Fruit fly (Drosophila melanogaster) Kc167 (cell line): ENCODE measurements around the gene Atg4a.

Experiments
- Myc ChIP-seq: fragments of >200 bp; optimal IDR thresholded peaks from 2 replicates; lab custom pipeline; 2017; ENCODE audit warnings: missing external identifiers
- Sin3A ChIP-seq: fragments of >200 bp; optimal IDR thresholded peaks from 2 replicates; lab custom pipeline; 2018; ENCODE audit warnings: missing external identifiers
- h ChIP-seq: fragments of >200 bp; optimal IDR thresholded peaks from 3 replicates; lab custom pipeline; 2018; ENCODE audit warnings: missing external identifiers
- insv ChIP-seq: fragments of >200 bp; optimal IDR thresholded peaks from 3 replicates; lab custom pipeline; 2018; ENCODE audit warnings: missing external identifiers
- psq ChIP-seq: fragments of >200 bp; optimal IDR thresholded peaks from 2 replicates; lab custom pipeline; 2017; ENCODE audit warnings: missing external identifiers
- ttk ChIP-seq: sonication (Bioruptor generic); optimal IDR thresholded peaks from 2 replicates; lab custom pipeline; 2017; ENCODE audit warnings: missing external identifiers

The Atg4a gene

dm6 chr2L:1077053-1077452 lies 3.7 kb upstream of the Atg4a start:
- no peak for TF ChIP-seq psq (lab: Kevin White, UChicago)
- TF ChIP-seq insv (lab: Kevin White, UChicago), result no peak
- no peak for TF ChIP-seq Sin3A (lab: Kevin White, UChicago)
- TF ChIP-seq Myc, result no peak

- TF ChIP-seq ttk (lab: Kevin White, UChicago), result no peak
- peak; percentile 91 for TF ChIP-seq Sin3A (lab: Kevin White, UChicago)
Measured at dm6 chr2L:1077469-1077993, 3.2 kb upstream of the Atg4a start, which contains the start of the genes S and ast. Gene S, minus strand, starts transcription at chr2L:1077815. Gene ast, plus strand, starts transcription at chr2L:1077948.

- TF ChIP-seq Sin3A (lab: Kevin White, UChicago) (no peak), Myc (no peak), insv (lab: Kevin White, UChicago) (no peak), psq (lab: Kevin White, UChicago) (no peak), ttk (lab: Kevin White, UChicago) (no peak), h (lab: Kevin White, UChicago) (no peak)
Measured at dm6 chr2L:1082668-1083067, 2.0 kb downstream of the Atg4a start.

- TF ChIP-seq h (lab: Kevin White, UChicago), result no peak
Measured at dm6 chr2L:1086312-1086906, 5.7 kb downstream of the Atg4a start.

- no peak for TF ChIP-seq insv (lab: Kevin White, UChicago)
- no peak for TF ChIP-seq psq (lab: Kevin White, UChicago)
- TF ChIP-seq ttk (lab: Kevin White, UChicago), result no peak
- TF ChIP-seq Myc, result no peak
- no peak for TF ChIP-seq h (lab: Kevin White, UChicago)
- no peak for TF ChIP-seq Sin3A (lab: Kevin White, UChicago)
Measured at dm6 chr2L:1091675-1092074, 11.0 kb downstream of the Atg4a start.

- TF ChIP-seq psq (lab: Kevin White, UChicago) (no peak), insv (lab: Kevin White, UChicago) (no peak), Sin3A (lab: Kevin White, UChicago) (no peak), ttk (lab: Kevin White, UChicago) (no peak), Myc (no peak), h (lab: Kevin White, UChicago) (no peak)
Measured at dm6 chr2L:1094724-1095123, 14.0 kb downstream of the Atg4a start.

- no peak for TF ChIP-seq psq (lab: Kevin White, UChicago)
- no peak for TF ChIP-seq insv (lab: Kevin White, UChicago)
- TF ChIP-seq h (lab: Kevin White, UChicago), result no peak
- no peak for TF ChIP-seq Sin3A (lab: Kevin White, UChicago)
- TF ChIP-seq Myc, result no peak
- no peak for TF ChIP-seq ttk (lab: Kevin White, UChicago)
Measured at dm6 chr2L:1095450-1095849, 14.7 kb downstream of the Atg4a start.

- TF ChIP-seq Myc, result no peak
- TF ChIP-seq h (lab: Kevin White, UChicago), result no peak
- no peak for TF ChIP-seq Sin3A (lab: Kevin White, UChicago)
Measured at dm6 chr2L:1102349-1102748, 21.6 kb downstream of the Atg4a start, which contains the start of gene CG4629. Gene CG4629, minus strand, starts transcription at chr2L:1102504.

dm6 chr2L:1108029-1108688 lies 27.4 kb downstream of the Atg4a start, which contains the start of the genes PolrMT and CG14339:
Gene PolrMT, minus strand, starts transcription at chr2L:1108373.
Gene CG14339, plus strand, starts transcription at chr2L:1108540.
- TF ChIP-seq ttk (lab: Kevin White, UChicago), result no peak
- no peak for TF ChIP-seq Sin3A (lab: Kevin White, UChicago)
- TF ChIP-seq Myc, result no peak
- no peak for TF ChIP-seq h (lab: Kevin White, UChicago)
- no peak for TF ChIP-seq psq (lab: Kevin White, UChicago)
- no peak for TF ChIP-seq insv (lab: Kevin White, UChicago)

- TF ChIP-seq insv (lab: Kevin White, UChicago), result no peak
- no peak for TF ChIP-seq ttk (lab: Kevin White, UChicago)
- no peak for TF ChIP-seq Myc
- TF ChIP-seq Sin3A (lab: Kevin White, UChicago), result no peak
- TF ChIP-seq h (lab: Kevin White, UChicago), result no peak
- TF ChIP-seq psq (lab: Kevin White, UChicago), result no peak
Measured at dm6 chr2L:1112641-1113040, 31.9 kb downstream of the Atg4a start, which contains the start of gene CG14340. Gene CG14340, plus strand, starts transcription at chr2L:1112941.

- TF ChIP-seq Sin3A (lab: Kevin White, UChicago) (no peak), psq (lab: Kevin White, UChicago) (no peak), h (lab: Kevin White, UChicago) (no peak)
Measured at dm6 chr2L:1114230-1114629, 33.5 kb downstream of the Atg4a start.

- no peak for TF ChIP-seq ttk (lab: Kevin White, UChicago)
- peak; percentile 3 for TF ChIP-seq h (lab: Kevin White, UChicago)
Measured at dm6 chr2L:1116661-1117322, 36.1 kb downstream of the Atg4a start.
